Fruit fly (Drosophila melanogaster): Measurements from ENCODE around the gene CG12971.

CG12971 gene

dm6 chr3L:21382158-21382610 lies 25.9 kb upstream of the CG12971 start, which contains the start of gene rgn (continued):
- TF ChIP-seq Rx (GFP tag; IDR thresholded peaks at IDR 0.05) (peak; percentile 68), CG6272 (GFP tag; IDR thresholded peaks at IDR 0.05) (peak; percentile 47; the same call in 1 of the 2 replicates), Opbp (GFP tag; IDR thresholded peaks at IDR 0.05; ENCODE audit: partially characterized antibody) (no peak; the same call in 2 of the 3 replicates), vvl (GFP tag; IDR thresholded peaks at IDR 0.05) (peak; percentile 77), lov (optimal IDR thresholded peaks at IDR 0.05) (no peak), lov (GFP tag; IDR thresholded peaks at IDR 0.05) (peak; percentile 33; the same call in 1 of the 3 replicates), TFAM (GFP tag; optimal IDR thresholded peaks at IDR 0.05) (no peak), sd (tag; optimal IDR thresholded peaks at IDR 0.05) (peak; percentile 36), CG2875 (GFP tag; optimal IDR thresholded peaks at IDR 0.05) (peak; percentile 33), jigr1 (GFP tag; IDR thresholded peaks at IDR 0.05) (no peak), CG17328 (GFP tag; IDR thresholded peaks at IDR 0.05) (no peak; the same call in 1 of the 2 replicates), CG5180 (GFP tag; optimal IDR thresholded peaks at IDR 0.05) (peak; percentile 50), CG9437 (GFP tag; optimal IDR thresholded peaks at IDR 0.05) (peak; percentile 75), CG15073 (GFP tag; optimal IDR thresholded peaks at IDR 0.05) (no peak), slou (GFP tag; optimal IDR thresholded peaks at IDR 0.05) (no peak), dan (GFP tag; IDR thresholded peaks at IDR 0.05) (no peak), esg (GFP tag; conservative IDR thresholded peaks at IDR 0.05) (peak; percentile 53; the same call in 1 of the 2 replicates), CG3726 (GFP tag; IDR thresholded peaks at IDR 0.05) (0 out of 3 replicates have a peak, but pooled peaks have one; percentile 46), bbx (GFP tag; IDR thresholded peaks at IDR 0.05; ENCODE audit: partially characterized antibody) (no peak), eve (GFP tag; optimal IDR thresholded peaks at IDR 0.05) (no peak), nau (GFP tag; optimal IDR thresholded peaks at IDR 0.05) (peak; percentile 29), CG1792 (GFP tag; optimal IDR thresholded peaks at IDR 0.05) (peak; percentile 18), BEAF-32 (GFP tag; optimal IDR thresholded peaks at IDR 0.05) (no peak), Awh (GFP tag; IDR thresholded peaks at IDR 0.05) (peak; percentile 61), Bgb (GFP tag; IDR thresholded peaks at IDR 0.05; ENCODE audit: partially characterized antibody) (peak; percentile 62; the same call in 1 of the 2 replicates), Rfx (GFP tag; IDR thresholded peaks at IDR 0.05) (peak; percentile 89), mam (GFP tag; optimal IDR thresholded peaks at IDR 0.05) (peak; percentile 62), pros (GFP tag; optimal IDR thresholded peaks at IDR 0.05) (no peak), ewg (GFP tag; optimal IDR thresholded peaks at IDR 0.05) (peak; percentile 42), fd96Cb (tag; optimal IDR thresholded peaks at IDR 0.05) (peak; percentile 64), Bdp1 (GFP tag; optimal IDR thresholded peaks at IDR 0.05) (peak; percentile 7), ap (GFP tag; IDR thresholded peaks at IDR 0.05) (0 out of 2 replicates have a peak, but pooled peaks have one; percentile 30), onecut (GFP tag; IDR thresholded peaks at IDR 0.05) (peak; percentile 53), Blimp-1 (GFP tag; optimal IDR thresholded peaks at IDR 0.05) (peak; percentile 43), toy (GFP tag; IDR thresholded peaks at IDR 0.05) (0 out of 2 replicates have a peak, but pooled peaks have one; percentile 31), PHDP (tag; optimal IDR thresholded peaks at IDR 0.05) (peak; percentile 86), CG7928 (GFP tag; optimal IDR thresholded peaks at IDR 0.05) (peak; percentile 56), wek (GFP tag; optimal IDR thresholded peaks at IDR 0.05) (no peak), NK7.1 (GFP tag; optimal IDR thresholded peaks at IDR 0.05) (peak; percentile 28), CG17359 (tag; optimal IDR thresholded peaks at IDR 0.05) (peak; percentile 70), CG14667 (GFP tag; IDR thresholded peaks at IDR 0.05) (peak; percentile 26; the same call in 1 of the 2 replicates), bsh (GFP tag; optimal IDR thresholded peaks at IDR 0.05) (peak; percentile 40 to 83), h (optimal IDR thresholded peaks at IDR 0.05) (no peak), NfI (GFP tag; optimal IDR thresholded peaks at IDR 0.05) (peak; percentile 79), CG12744 (GFP tag; optimal IDR thresholded peaks at IDR 0.05) (no peak), CG10431 (GFP tag; optimal IDR thresholded peaks at IDR 0.05) (no peak), CG13296 (GFP tag; optimal IDR thresholded peaks at IDR 0.05) (peak; percentile 76), psq (GFP tag; optimal IDR thresholded peaks at IDR 0.05) (peak; percentile 28), ERR (GFP tag; optimal IDR thresholded peaks at IDR 0.05) (peak; percentile 3), Gsc (GFP tag; IDR thresholded peaks at IDR 0.05) (no peak)
